Worm (Caenorhabditis elegans) whole organism, L3 larva: ENCODE results near the gene srh-1.

Experiments
- ama-1 ChIP-seq: fragments of 150-350 bp; optimal IDR thresholded peaks from 2 replicates; lab custom pipeline; 2018
- egl-27 ChIP-seq: sonication (generic microtip); optimal IDR thresholded peaks from 4 replicates; lab custom pipeline; 2017; ENCODE audit warnings: missing biosample characterization, missing genetic modification reagents, missing genetic modification characterization
- egl-5 ChIP-seq: fragments of 150-350 bp; optimal IDR thresholded peaks from 2 replicates; lab custom pipeline; 2017; ENCODE audit warnings: missing biosample characterization, missing genetic modification reagents, missing genetic modification characterization, inconsistent platforms
- elt-3 ChIP-seq, 3 experiments: fragments of 150-350 bp in 1 of 3; sonication (generic microtip) in 2 of 3; optimal IDR thresholded peaks; 2 replicates in 2 of 3; 4 replicates in 1 of 3; lab custom pipeline; 2014 to 2017; ENCODE audit warnings: missing biosample characterization in 3 of 3, missing genetic modification characterization in 3 of 3
- nhr-11 ChIP-seq: fragments of 150-350 bp; optimal IDR thresholded peaks from 2 replicates; lab custom pipeline; 2014; ENCODE audit warnings: missing biosample characterization, missing genetic modification characterization
- nhr-237 ChIP-seq: fragments of 150-350 bp; optimal IDR thresholded peaks from 2 replicates; lab custom pipeline; 2014; ENCODE audit warnings: missing biosample characterization, missing genetic modification characterization
- pha-4 ChIP-seq: fragments of 150-350 bp; optimal IDR thresholded peaks from 2 replicates; lab custom pipeline; 2014; ENCODE audit warnings: missing biosample characterization, missing genetic modification reagents, missing genetic modification characterization
- skn-1 ChIP-seq: fragments of 150-350 bp; optimal IDR thresholded peaks from 2 replicates; lab custom pipeline; 2014; ENCODE audit warnings: missing biosample characterization, missing genetic modification characterization

ce11 chrV:11536667-11537066 lies 51.0 kb downstream of the srh-1 start:
- no peak for TF ChIP-seq elt-3 (tag; optimal IDR thresholded peaks at IDR 0.05; lab: Kevin White, UChicago)
- no peak for TF ChIP-seq nhr-237 (tag; lab: Kevin White, UChicago)
- no peak for TF ChIP-seq nhr-11 (tag; lab: Kevin White, UChicago)
- TF ChIP-seq pha-4, result no peak
- TF ChIP-seq ama-1 (lab: Kevin White, UChicago), result no peak
- TF ChIP-seq skn-1 (tag; lab: Kevin White, UChicago), result no peak
- no peak for TF ChIP-seq egl-27 (tag; lab: Kevin White, UChicago)
- TF ChIP-seq egl-5 (tag; lab: Kevin White, UChicago), result no peak
